Worm (Caenorhabditis elegans) whole organism, L2 larva: ENCODE results near the gene odr-3.

Source experiments
- F13H6.1 ChIP-seq: sonication (generic microtip); optimal IDR thresholded peaks from 2 replicates; lab custom pipeline; 2016; ENCODE audit warnings: missing genetic modification characterization, missing compliant biosample characterization
- R02D3.7 ChIP-seq: fragments of 150-350 bp; optimal IDR thresholded peaks from 2 replicates; lab custom pipeline; 2014; ENCODE audit warnings: missing biosample characterization, missing genetic modification characterization
- Y55F3AM.14 ChIP-seq: fragments of 200-800 bp; sonication (Bioruptor generic); optimal IDR thresholded peaks from 2 replicates; lab custom pipeline; 2018; ENCODE audit warnings: mild to moderate bottlenecking, missing genetic modification characterization, missing compliant biosample characterization
- ZK546.5 ChIP-seq: sonication (generic microtip); optimal IDR thresholded peaks from 2 replicates; lab custom pipeline; 2017; ENCODE audit warnings: missing biosample characterization, missing genetic modification characterization
- alr-1 ChIP-seq: fragments of 150-350 bp; optimal IDR thresholded peaks from 2 replicates; lab custom pipeline; 2014; ENCODE audit warnings: missing biosample characterization, missing genetic modification characterization
- blmp-1 ChIP-seq: sonication (generic microtip); optimal IDR thresholded peaks from 2 replicates; lab custom pipeline; 2017; ENCODE audit warnings: missing genetic modification characterization, mild to moderate bottlenecking, missing compliant biosample characterization, antibody characterized with exemption, moderate library complexity; ENCODE audit not compliant: insufficient read depth
- ceh-16 ChIP-seq: fragments of 150-350 bp; optimal IDR thresholded peaks from 2 replicates; lab custom pipeline; 2014; ENCODE audit warnings: missing biosample characterization, missing genetic modification characterization
- crh-2 ChIP-seq: sonication (generic microtip); optimal IDR thresholded peaks from 2 replicates; lab custom pipeline; 2017; ENCODE audit warnings: missing biosample characterization, missing genetic modification characterization
- dmd-4 ChIP-seq: sonication (generic microtip); optimal IDR thresholded peaks from 2 replicates; lab custom pipeline; 2017; ENCODE audit warnings: missing biosample characterization, missing genetic modification characterization
- elt-1 ChIP-seq: fragments of 150-350 bp; optimal IDR thresholded peaks from 2 replicates; lab custom pipeline; 2014; ENCODE audit warnings: missing biosample characterization, missing genetic modification characterization
- elt-3 ChIP-seq: sonication (generic microtip); optimal IDR thresholded peaks from 2 replicates; lab custom pipeline; 2017; ENCODE audit warnings: missing biosample characterization, missing genetic modification characterization
- fos-1 ChIP-seq: fragments of 150-350 bp; optimal IDR thresholded peaks from 2 replicates; lab custom pipeline; 2014; ENCODE audit warnings: missing biosample characterization, missing genetic modification characterization
- gmeb-1 ChIP-seq: fragments of 150-350 bp; optimal IDR thresholded peaks from 2 replicates; lab custom pipeline; 2014; ENCODE audit warnings: missing biosample characterization, missing genetic modification characterization
- lin-11 ChIP-seq: fragments of 150-350 bp; sonication (generic microtip); optimal IDR thresholded peaks from 2 replicates; lab custom pipeline; 2014; ENCODE audit warnings: missing biosample characterization, missing genetic modification characterization, inconsistent platforms, mixed read lengths
- lin-39 ChIP-seq: fragments of 150-350 bp; optimal IDR thresholded peaks from 2 replicates; lab custom pipeline; 2014; ENCODE audit warnings: missing biosample characterization, missing genetic modification reagents, missing genetic modification characterization
- lsy-2 ChIP-seq, 2 experiments: fragments of 150-350 bp in 1 of 2; sonication (generic microtip) in 1 of 2; optimal IDR thresholded peaks; 2 replicates each; lab custom pipeline; 2014 to 2017; ENCODE audit warnings: missing biosample characterization in 2 of 2, missing genetic modification characterization in 2 of 2
- mab-5 ChIP-seq: fragments of 150-350 bp; optimal IDR thresholded peaks from 2 replicates; lab custom pipeline; 2014; ENCODE audit warnings: missing biosample characterization, missing genetic modification characterization
- mbf-1 ChIP-seq: sonication (generic microtip); optimal IDR thresholded peaks from 2 replicates; lab custom pipeline; 2017; ENCODE audit warnings: missing biosample characterization, missing genetic modification characterization
- nhr-10 ChIP-seq: sonication (generic microtip); optimal IDR thresholded peaks from 2 replicates; lab custom pipeline; 2017; ENCODE audit warnings: missing biosample characterization, missing genetic modification characterization
- nhr-12 ChIP-seq: fragments of 150-350 bp; optimal IDR thresholded peaks from 2 replicates; lab custom pipeline; 2014; ENCODE audit warnings: missing biosample characterization, missing genetic modification characterization
- nhr-129 ChIP-seq: fragments of 150-350 bp; optimal IDR thresholded peaks from 2 replicates; lab custom pipeline; 2014; ENCODE audit warnings: missing biosample characterization, missing genetic modification characterization
- nhr-23 ChIP-seq: fragments of 150-350 bp; optimal IDR thresholded peaks from 2 replicates; lab custom pipeline; 2014; ENCODE audit warnings: missing biosample characterization, missing genetic modification reagents, missing genetic modification characterization
- nhr-237 ChIP-seq: fragments of 150-350 bp; optimal IDR thresholded peaks from 2 replicates; lab custom pipeline; 2014; ENCODE audit warnings: missing biosample characterization, missing genetic modification characterization
- nhr-25 ChIP-seq: fragments of 150-350 bp; sonication (generic microtip); optimal IDR thresholded peaks from 3 replicates; lab custom pipeline; 2014; ENCODE audit warnings: missing biosample characterization, missing genetic modification characterization
- nhr-77 ChIP-seq: fragments of 150-350 bp; optimal IDR thresholded peaks from 2 replicates; lab custom pipeline; 2014; ENCODE audit warnings: missing biosample characterization, missing genetic modification characterization
- peb-1 ChIP-seq: fragments of 150-350 bp; optimal IDR thresholded peaks from 2 replicates; lab custom pipeline; 2014; ENCODE audit warnings: missing biosample characterization, missing genetic modification characterization
- skn-1 ChIP-seq: sonication (generic microtip); optimal IDR thresholded peaks from 2 replicates; lab custom pipeline; 2017; ENCODE audit warnings: missing biosample characterization, missing genetic modification characterization
- sma-3 ChIP-seq: sonication (generic microtip); optimal IDR thresholded peaks from 2 replicates; lab custom pipeline; 2016; ENCODE audit warnings: missing genetic modification reagents, missing genetic modification characterization, missing compliant biosample characterization
- sma-9 ChIP-seq, 2 experiments: fragments of 150-350 bp in 1 of 2; sonication (generic microtip) in 1 of 2; optimal IDR thresholded peaks; 2 replicates each; lab custom pipeline; 2014 to 2016; ENCODE audit warnings: missing genetic modification characterization in 2 of 2, mild to moderate bottlenecking in 1 of 2, missing biosample characterization in 1 of 2, missing compliant biosample characterization in 1 of 2, missing genetic modification reagents in 1 of 2, moderate library complexity in 1 of 2
- unc-39 ChIP-seq: fragments of 150-350 bp; optimal IDR thresholded peaks from 2 replicates; lab custom pipeline; 2014; ENCODE audit warnings: missing biosample characterization, missing genetic modification characterization
- zag-1 ChIP-seq: fragments of 150-350 bp; optimal IDR thresholded peaks from 2 replicates; lab custom pipeline; 2014; ENCODE audit warnings: missing biosample characterization, missing genetic modification characterization
- ztf-1 ChIP-seq: fragments of 200-800 bp; sonication (Bioruptor generic); conservative IDR thresholded peaks from 2 replicates; pipeline ENCODE4 v1.3.6; 2022; ENCODE audit warnings: missing genetic modification characterization, missing compliant biosample characterization
- ztf-11 ChIP-seq: sonication (generic microtip); optimal IDR thresholded peaks from 2 replicates; lab custom pipeline; 2017; ENCODE audit warnings: missing biosample characterization, missing genetic modification characterization
- ztf-4 ChIP-seq: fragments of 150-350 bp; optimal IDR thresholded peaks from 2 replicates; lab custom pipeline; 2014; ENCODE audit warnings: missing biosample characterization, missing genetic modification characterization

odr-3 gene

ce11 chrV:13269228-13269630, 19.9 kb upstream of the odr-3 start:
- TF ChIP-seq elt-3 (tag; lab: Kevin White, UChicago) (no peak), lin-39 (tag; lab: Kevin White, UChicago) (no peak), crh-2 (tag; lab: Kevin White, UChicago) (peak; percentile 56), sma-9 (GFP tag; optimal IDR thresholded peaks at IDR 0.05; lab: Kevin White, UChicago) (peak; percentile 59), sma-9 (tag; optimal IDR thresholded peaks at IDR 0.05; lab: Kevin White, UChicago) (no peak), sma-3 (GFP tag; lab: Kevin White, UChicago) (peak; percentile 69), F13H6.1 (tag; lab: Kevin White, UChicago) (peak; percentile 72), ztf-4 (tag; lab: Kevin White, UChicago) (no peak), nhr-129 (tag; lab: Kevin White, UChicago) (peak; percentile 39), skn-1 (tag; lab: Kevin White, UChicago) (peak; percentile 40), ZK546.5 (tag; lab: Kevin White, UChicago) (no peak), zag-1 (tag; lab: Kevin White, UChicago) (no peak), fos-1 (tag; lab: Kevin White, UChicago) (peak; percentile 90), lsy-2 (tag; optimal IDR thresholded peaks at IDR 0.05; lab: Kevin White, UChicago) (peak in 1 of 2 experiments; percentile 37), gmeb-1 (tag; lab: Kevin White, UChicago) (peak; percentile 44)

ce11 chrV:13268032-13268431, 18.7 kb upstream of the odr-3 start:
- TF ChIP-seq fos-1 (tag; lab: Kevin White, UChicago), result peak; percentile 97
- TF ChIP-seq mab-5, result no peak
- peak; percentile 14 for TF ChIP-seq crh-2 (tag; lab: Kevin White, UChicago)
- no peak for TF ChIP-seq alr-1 (tag; lab: Kevin White, UChicago)
- no peak for TF ChIP-seq nhr-77 (tag; lab: Kevin White, UChicago)
- no peak for TF ChIP-seq ceh-16 (tag; lab: Kevin White, UChicago)

ce11 chrV:13266630-13267029, 17.3 kb upstream of the odr-3 start:
- TF ChIP-seq fos-1 (tag; lab: Kevin White, UChicago) (peak; percentile 57), dmd-4 (no peak), nhr-10 (tag; lab: Kevin White, UChicago) (no peak), mab-5 (no peak)

- no peak for TF ChIP-seq gmeb-1 (tag; lab: Kevin White, UChicago)
Observed at ce11 chrV:13265628-13266027, 16.3 kb upstream of the odr-3 start.

- TF ChIP-seq R02D3.7 (tag; lab: Kevin White, UChicago), result no peak
- TF ChIP-seq nhr-237, result no peak
- no peak for TF ChIP-seq lin-11
- TF ChIP-seq nhr-25, result no peak
- TF ChIP-seq ZK546.5 (tag; lab: Kevin White, UChicago), result no peak
- no peak for TF ChIP-seq ztf-4 (tag; lab: Kevin White, UChicago)
- no peak for TF ChIP-seq elt-1 (tag; lab: Kevin White, UChicago)
- TF ChIP-seq ceh-16 (tag; lab: Kevin White, UChicago), result no peak
- no peak for TF ChIP-seq mbf-1
- TF ChIP-seq Y55F3AM.14, result no peak
- no peak for TF ChIP-seq blmp-1 (tag; lab: Kevin White, UChicago)
- no peak for TF ChIP-seq fos-1 (tag; lab: Kevin White, UChicago)
- TF ChIP-seq ztf-1 (GFP tag; lab: Robert Waterston, UW), result no peak
- no peak for TF ChIP-seq nhr-23 (tag; lab: Kevin White, UChicago)
- no peak for TF ChIP-seq peb-1 (tag; lab: Kevin White, UChicago)
- no peak for TF ChIP-seq sma-3 (GFP tag; lab: Kevin White, UChicago)
- TF ChIP-seq nhr-12 (tag; lab: Kevin White, UChicago), result no peak
- no peak for TF ChIP-seq ztf-11 (tag; lab: Kevin White, UChicago)
- no peak for TF ChIP-seq unc-39 (tag; lab: Kevin White, UChicago)
Observed at ce11 chrV:13264245-13264644, 14.9 kb upstream of the odr-3 start, which contains the start of gene zip-5. zip-5 (plus strand) TSS chrV:13264545.
